Worm (Caenorhabditis elegans): ENCODE results near the gene dsl-2.

ce11 chrIV:1245244-1245643 is 40.5 kb upstream of the dsl-2 start, which contains the start of gene F38A1.9:
- TF ChIP-seq hlh-1 (tag; optimal IDR thresholded peaks at IDR 0.05) (no peak), unc-62 (GFP tag; optimal IDR thresholded peaks at IDR 0.05) (no peak), cnd-1 (tag; optimal IDR thresholded peaks at IDR 0.05) (no peak), ceh-39 (tag; optimal IDR thresholded peaks at IDR 0.05) (no peak), blmp-1 (tag; optimal IDR thresholded peaks at IDR 0.05) (no peak)
